Fruit fly (Drosophila melanogaster): Measurements from ENCODE around the gene bocks.

bocks gene

dm6 chr3R:9577382-9578137 lies 13.2 kb downstream of the bocks start, which contains the start of the genes Kap-alpha3 and Son (continued):
- TF ChIP-seq Hr39 (GFP tag; optimal IDR thresholded peaks at IDR 0.05), result peak; percentile 91
- TF ChIP-seq CG31627 (GFP tag; optimal IDR thresholded peaks at IDR 0.05), result peak; percentile 93
- peak; percentile 90 for TF ChIP-seq Eip75B (GFP tag; optimal IDR thresholded peaks at IDR 0.05)
- TF ChIP-seq fd59A (GFP tag; optimal IDR thresholded peaks at IDR 0.05), result peak; percentile 69
- TF ChIP-seq Sox102F (GFP tag; optimal IDR thresholded peaks at IDR 0.05), result peak; percentile 85
- TF ChIP-seq ss (GFP tag; optimal IDR thresholded peaks at IDR 0.05), result peak; percentile 67 to 91
- TF ChIP-seq cyc (GFP tag; optimal IDR thresholded peaks at IDR 0.05), result peak; percentile 91
- peak; percentile 61 for TF ChIP-seq spab (GFP tag; optimal IDR thresholded peaks at IDR 0.05)
- peak; percentile 91 for TF ChIP-seq CG3919 (GFP tag; optimal IDR thresholded peaks at IDR 0.05)
- peak; percentile 79 for TF ChIP-seq CG6792 (GFP tag; optimal IDR thresholded peaks at IDR 0.05)
- TF ChIP-seq dsx (GFP tag; optimal IDR thresholded peaks at IDR 0.05; ENCODE audit: poor library complexity, severe bottlenecking), result peak; percentile 65
- peak; percentile 9 for TF ChIP-seq Hr38 (GFP tag; optimal IDR thresholded peaks at IDR 0.05)
- peak; percentile 84 for TF ChIP-seq Ets21C (GFP tag; optimal IDR thresholded peaks at IDR 0.05)
- peak; percentile 85 for TF ChIP-seq CG6163 (GFP tag; IDR thresholded peaks at IDR 0.05)
- peak; percentile 72 for TF ChIP-seq CG8632 (GFP tag; optimal IDR thresholded peaks at IDR 0.05)
- TF ChIP-seq CG9139 (GFP tag; optimal IDR thresholded peaks at IDR 0.05), result peak; percentile 83
- TF ChIP-seq Hr4 (GFP tag; optimal IDR thresholded peaks at IDR 0.05), result peak; percentile 78
- TF ChIP-seq CG16779 (tag; optimal IDR thresholded peaks at IDR 0.05), result peak; percentile 78

- TF ChIP-seq CG7368 (GFP tag; optimal IDR thresholded peaks at IDR 0.05) (peak; percentile 94), salr (GFP tag; optimal IDR thresholded peaks at IDR 0.05) (peak; percentile 95 to 98), CG6276 (GFP tag; optimal IDR thresholded peaks at IDR 0.05) (peak; percentile 96), cyc (GFP tag; optimal IDR thresholded peaks at IDR 0.05) (peak; percentile 96), pdm3 (GFP tag; optimal IDR thresholded peaks at IDR 0.05) (peak; percentile 98), Eip75B (GFP tag; optimal IDR thresholded peaks at IDR 0.05) (peak; percentile 96), CG6808 (GFP tag; optimal IDR thresholded peaks at IDR 0.05) (peak; percentile 91), net (GFP tag; optimal IDR thresholded peaks at IDR 0.05) (peak; percentile 97), Hr39 (GFP tag; optimal IDR thresholded peaks at IDR 0.05) (peak; percentile 96), CG34406 (GFP tag; optimal IDR thresholded peaks at IDR 0.05) (peak; percentile 97), CG11902 (GFP tag; optimal IDR thresholded peaks at IDR 0.05) (peak; percentile 93), Blimp-1 (GFP tag; optimal IDR thresholded peaks at IDR 0.05) (peak; percentile 81), CG8319 (GFP tag; optimal IDR thresholded peaks at IDR 0.05) (peak; percentile 95), CG10631 (GFP tag; optimal IDR thresholded peaks at IDR 0.05) (peak; percentile 99), CG10669 (GFP tag; optimal IDR thresholded peaks at IDR 0.05) (peak; percentile 95), CG15336 (GFP tag; IDR thresholded peaks at IDR 0.05) (peak; percentile 97), svp (GFP tag) (peak; percentile 98), CG11294 (GFP tag; IDR thresholded peaks at IDR 0.05) (peak; percentile 97), acj6 (GFP tag; optimal IDR thresholded peaks at IDR 0.05) (peak; percentile 98), fd59A (GFP tag; optimal IDR thresholded peaks at IDR 0.05) (peak; percentile 92), Sox15 (GFP tag; optimal IDR thresholded peaks at IDR 0.05) (peak; percentile 97), topi (GFP tag; optimal IDR thresholded peaks at IDR 0.05) (peak; percentile 96), Sox14 (GFP tag; optimal IDR thresholded peaks at IDR 0.05) (peak; percentile 96), CG4318 (GFP tag; optimal IDR thresholded peaks at IDR 0.05) (peak; percentile 97), CG32006 (GFP tag; optimal IDR thresholded peaks at IDR 0.05) (peak; percentile 98), ss (GFP tag; optimal IDR thresholded peaks at IDR 0.05) (peak; percentile 96 to 97), lz (GFP tag; optimal IDR thresholded peaks at IDR 0.05) (peak; percentile 98), Gug (GFP tag; IDR thresholded peaks at IDR 0.05) (peak; percentile 97), fkh (GFP tag; optimal IDR thresholded peaks at IDR 0.05) (peak; percentile 58), CG3919 (GFP tag; optimal IDR thresholded peaks at IDR 0.05) (peak; percentile 98), dac (GFP tag; optimal IDR thresholded peaks at IDR 0.05) (peak; percentile 98), CG16779 (tag; optimal IDR thresholded peaks at IDR 0.05) (peak; percentile 88), OdsH (GFP tag; optimal IDR thresholded peaks at IDR 0.05) (peak; percentile 99), spab (GFP tag; optimal IDR thresholded peaks at IDR 0.05) (peak; percentile 91), CG6792 (GFP tag; optimal IDR thresholded peaks at IDR 0.05) (peak; percentile 97), CG31627 (GFP tag; optimal IDR thresholded peaks at IDR 0.05) (peak; percentile 97), CG9139 (GFP tag; optimal IDR thresholded peaks at IDR 0.05) (peak; percentile 91), Smox (GFP tag; optimal IDR thresholded peaks at IDR 0.05) (peak; percentile 98)
Observed at dm6 chr3R:9573812-9574587, 16.8 kb downstream of the bocks start, which contains the start of gene CG9399. Gene CG9399 (minus strand): TSS chr3R:9574211.

All from whole organism, prepupa.